Fruit fly (Drosophila melanogaster) whole organism: Measurements from ENCODE around the gene ND-B14.5A.

ENCODE experiments used
- Dll ChIP-seq: fragments of >200 bp; optimal IDR thresholded peaks from 2 replicates; lab custom pipeline; 2017
- psq ChIP-seq: fragments of >200 bp; optimal IDR thresholded peaks from 2 replicates; lab custom pipeline; 2017

- TF ChIP-seq Dll (lab: Kevin White, UChicago) (no peak), psq (lab: Kevin White, UChicago) (no peak)
These were observed 24.9 kb upstream of the ND-B14.5A start for dm6 chrX:2147475-2147874.
